Worm (Caenorhabditis elegans) whole organism, L3 larva: Measurements from ENCODE around the gene T06C12.9.
A peak's percentile ranks its signal among the peaks of the same experiment; 100 is the strongest.

Experiments used
- R02D3.7 ChIP-seq: fragments of 150-350 bp; optimal IDR thresholded peaks from 2 replicates; lab custom pipeline; 2014; ENCODE audit warnings: missing biosample characterization, missing genetic modification characterization
- ZK546.5 ChIP-seq: sonication (generic microtip); optimal IDR thresholded peaks from 2 replicates; lab custom pipeline; 2017; ENCODE audit warnings: missing biosample characterization, missing genetic modification characterization
- aly-2 ChIP-seq: fragments of 150-350 bp; optimal IDR thresholded peaks from 2 replicates; lab custom pipeline; 2014; ENCODE audit warnings: missing biosample characterization, missing genetic modification characterization
- ama-1 ChIP-seq: fragments of 150-350 bp; optimal IDR thresholded peaks from 2 replicates; lab custom pipeline; 2018
- ceh-16 ChIP-seq: sonication (generic microtip); optimal IDR thresholded peaks from 2 replicates; lab custom pipeline; 2017; ENCODE audit warnings: missing biosample characterization, missing genetic modification characterization
- ceh-28 ChIP-seq: fragments of 150-350 bp; optimal IDR thresholded peaks from 2 replicates; lab custom pipeline; 2014; ENCODE audit warnings: missing biosample characterization, missing genetic modification reagents, missing genetic modification characterization
- ceh-82 ChIP-seq: fragments of 150-350 bp; optimal IDR thresholded peaks from 2 replicates; lab custom pipeline; 2014; ENCODE audit warnings: missing biosample characterization, missing genetic modification characterization
- ceh-9 ChIP-seq: sonication (generic microtip); optimal IDR thresholded peaks from 2 replicates; lab custom pipeline; 2018; ENCODE audit warnings: missing biosample characterization, missing genetic modification characterization
- daf-12 ChIP-seq: fragments of 150-350 bp; optimal IDR thresholded peaks from 2 replicates; lab custom pipeline; 2014; ENCODE audit warnings: missing biosample characterization, missing genetic modification reagents, missing genetic modification characterization
- egl-27 ChIP-seq: sonication (generic microtip); optimal IDR thresholded peaks from 4 replicates; lab custom pipeline; 2017; ENCODE audit warnings: missing biosample characterization, missing genetic modification reagents, missing genetic modification characterization
- egl-5 ChIP-seq: fragments of 150-350 bp; optimal IDR thresholded peaks from 2 replicates; lab custom pipeline; 2017; ENCODE audit warnings: missing biosample characterization, missing genetic modification reagents, missing genetic modification characterization, inconsistent platforms
- elt-1 ChIP-seq: fragments of 150-350 bp; optimal IDR thresholded peaks from 2 replicates; lab custom pipeline; 2014; ENCODE audit warnings: missing biosample characterization, missing genetic modification characterization
- elt-2 ChIP-seq: sonication (generic microtip); optimal IDR thresholded peaks from 2 replicates; lab custom pipeline; 2016; ENCODE audit warnings: missing genetic modification reagents, mild to moderate bottlenecking, missing genetic modification characterization, missing compliant biosample characterization
- elt-3 ChIP-seq, 3 experiments: fragments of 150-350 bp in 1 of 3; sonication (generic microtip) in 2 of 3; optimal IDR thresholded peaks; 2 replicates in 2 of 3; 4 replicates in 1 of 3; lab custom pipeline; 2014 to 2017; ENCODE audit warnings: missing biosample characterization in 3 of 3, missing genetic modification characterization in 3 of 3
- eor-1 ChIP-seq, 2 experiments: fragments of 150-350 bp; optimal IDR thresholded peaks; 2 replicates each; lab custom pipeline; 2014 to 2018; ENCODE audit warnings: missing biosample characterization in 2 of 2, missing genetic modification characterization in 2 of 2
- fkh-10 ChIP-seq: sonication (generic microtip); optimal IDR thresholded peaks from 2 replicates; lab custom pipeline; 2017; ENCODE audit warnings: missing biosample characterization, missing genetic modification reagents, missing genetic modification characterization
- fkh-2 ChIP-seq: fragments of 150-350 bp; optimal IDR thresholded peaks from 2 replicates; lab custom pipeline; 2014; ENCODE audit warnings: missing biosample characterization, missing genetic modification reagents, missing genetic modification characterization
- fos-1 ChIP-seq: fragments of 150-350 bp; optimal IDR thresholded peaks from 2 replicates; lab custom pipeline; 2014; ENCODE audit warnings: missing biosample characterization, missing genetic modification characterization
- hmg-11 ChIP-seq: sonication (generic microtip); optimal IDR thresholded peaks from 2 replicates; lab custom pipeline; 2016; ENCODE audit warnings: missing genetic modification characterization, missing compliant biosample characterization
- jun-1 ChIP-seq: fragments of 150-350 bp; optimal IDR thresholded peaks from 2 replicates; lab custom pipeline; 2014; ENCODE audit warnings: missing biosample characterization, missing genetic modification reagents, missing genetic modification characterization
- lin-15B ChIP-seq: fragments of 150-350 bp; optimal IDR thresholded peaks from 2 replicates; lab custom pipeline; 2014; ENCODE audit warnings: missing biosample characterization, missing genetic modification characterization
- lin-39 ChIP-seq: fragments of 150-350 bp; optimal IDR thresholded peaks from 2 replicates; lab custom pipeline; 2018; ENCODE audit warnings: missing biosample characterization, missing genetic modification reagents, missing genetic modification characterization
- lsy-12 ChIP-seq: sonication (generic microtip); optimal IDR thresholded peaks from 2 replicates; lab custom pipeline; 2016; ENCODE audit warnings: mild to moderate bottlenecking, missing genetic modification characterization, missing compliant biosample characterization
- mdl-1 ChIP-seq: fragments of 150-350 bp; optimal IDR thresholded peaks from 2 replicates; lab custom pipeline; 2014; ENCODE audit warnings: missing biosample characterization, missing genetic modification characterization
- mml-1 ChIP-seq: fragments of 150-350 bp; sonication (generic microtip); optimal IDR thresholded peaks from 3 replicates; lab custom pipeline; 2014; ENCODE audit warnings: missing biosample characterization, missing genetic modification characterization
- nfya-1 ChIP-seq: sonication (generic microtip); optimal IDR thresholded peaks from 2 replicates; lab custom pipeline; 2017; ENCODE audit warnings: missing genetic modification characterization, mild to moderate bottlenecking, missing compliant biosample characterization, antibody characterized with exemption, moderate library complexity; ENCODE audit not compliant: insufficient read depth
- nhr-11 ChIP-seq: fragments of 150-350 bp; optimal IDR thresholded peaks from 2 replicates; lab custom pipeline; 2014; ENCODE audit warnings: missing biosample characterization, missing genetic modification characterization
- nhr-12 ChIP-seq: fragments of 150-350 bp; optimal IDR thresholded peaks from 2 replicates; lab custom pipeline; 2014; ENCODE audit warnings: missing biosample characterization, missing genetic modification characterization
- nhr-23 ChIP-seq: fragments of 150-350 bp; optimal IDR thresholded peaks from 2 replicates; lab custom pipeline; 2014; ENCODE audit warnings: missing biosample characterization, missing genetic modification reagents, missing genetic modification characterization
- nhr-237 ChIP-seq: fragments of 150-350 bp; optimal IDR thresholded peaks from 2 replicates; lab custom pipeline; 2014; ENCODE audit warnings: missing biosample characterization, missing genetic modification characterization
- nhr-25 ChIP-seq: sonication (generic microtip); optimal IDR thresholded peaks from 2 replicates; lab custom pipeline; 2017; ENCODE audit warnings: missing biosample characterization, missing genetic modification characterization
- nhr-28 ChIP-seq: fragments of 150-350 bp; optimal IDR thresholded peaks from 2 replicates; lab custom pipeline; 2014; ENCODE audit warnings: missing biosample characterization, missing genetic modification characterization
- nhr-43 ChIP-seq: sonication (generic microtip); optimal IDR thresholded peaks from 2 replicates; lab custom pipeline; 2016; ENCODE audit warnings: mild to moderate bottlenecking, missing genetic modification characterization, missing compliant biosample characterization; ENCODE audit not compliant: poor library complexity, severe bottlenecking
- nhr-67 ChIP-seq: fragments of 150-350 bp; optimal IDR thresholded peaks from 2 replicates; lab custom pipeline; 2014; ENCODE audit warnings: missing biosample characterization, missing genetic modification characterization
- nhr-76 ChIP-seq: fragments of 150-350 bp; sonication (generic microtip); optimal IDR thresholded peaks from 5 replicates; lab custom pipeline; 2014; ENCODE audit warnings: missing biosample characterization, missing genetic modification characterization
- nhr-77 ChIP-seq: fragments of 150-350 bp; optimal IDR thresholded peaks from 2 replicates; lab custom pipeline; 2014; ENCODE audit warnings: missing biosample characterization, missing genetic modification characterization
- pha-4 ChIP-seq: fragments of 150-350 bp; optimal IDR thresholded peaks from 2 replicates; lab custom pipeline; 2014; ENCODE audit warnings: missing biosample characterization, missing genetic modification reagents, missing genetic modification characterization
- pqm-1 ChIP-seq: fragments of 150-350 bp; optimal IDR thresholded peaks from 2 replicates; lab custom pipeline; 2017; ENCODE audit warnings: missing biosample characterization, missing genetic modification characterization, inconsistent platforms
- sea-2 ChIP-seq: fragments of 150-350 bp; sonication (generic microtip); optimal IDR thresholded peaks from 4 replicates; lab custom pipeline; 2014; ENCODE audit warnings: missing biosample characterization, missing genetic modification reagents, missing genetic modification characterization
- skn-1 ChIP-seq: fragments of 150-350 bp; optimal IDR thresholded peaks from 2 replicates; lab custom pipeline; 2014; ENCODE audit warnings: missing biosample characterization, missing genetic modification characterization
- snpc-4 ChIP-seq: fragments of 150-350 bp; optimal IDR thresholded peaks from 2 replicates; lab custom pipeline; 2014; ENCODE audit warnings: missing biosample characterization, missing genetic modification characterization
- tbx-2 ChIP-seq: sonication (generic microtip); optimal IDR thresholded peaks from 2 replicates; lab custom pipeline; 2016; ENCODE audit warnings: mild to moderate bottlenecking, missing genetic modification characterization, missing compliant biosample characterization
- unc-39 ChIP-seq: sonication (generic microtip); optimal IDR thresholded peaks from 4 replicates; lab custom pipeline; 2017; ENCODE audit warnings: missing biosample characterization, missing genetic modification characterization
- unc-62 ChIP-seq: fragments of 150-350 bp; sonication (generic microtip); optimal IDR thresholded peaks from 4 replicates; lab custom pipeline; 2014; ENCODE audit warnings: missing biosample characterization, missing genetic modification reagents, missing genetic modification characterization
- zag-1 ChIP-seq: fragments of 150-350 bp; optimal IDR thresholded peaks from 2 replicates; lab custom pipeline; 2014; ENCODE audit warnings: missing biosample characterization, missing genetic modification characterization
- ztf-11 ChIP-seq: fragments of 150-350 bp; optimal IDR thresholded peaks from 2 replicates; lab custom pipeline; 2014; ENCODE audit warnings: missing biosample characterization, missing genetic modification characterization
- ztf-4 ChIP-seq: fragments of 150-350 bp; optimal IDR thresholded peaks from 2 replicates; lab custom pipeline; 2014; ENCODE audit warnings: missing biosample characterization, missing genetic modification characterization

T06C12.9 gene

ce11 chrV:15879508-15879907 is 6.4 kb downstream of the T06C12.9 start, which contains the start of gene nhr-84:
Gene nhr-84 (minus strand): TSS chrV:15879608.
- TF ChIP-seq jun-1 (tag; lab: Kevin White, UChicago): no peak

- no peak for TF ChIP-seq nhr-76 (tag; lab: Kevin White, UChicago)
- no peak for TF ChIP-seq R02D3.7
- no peak for TF ChIP-seq lsy-12 (tag; lab: Kevin White, UChicago)
- TF ChIP-seq elt-2: peak; percentile 25
Observed at ce11 chrV:15876308-15876707, 9.6 kb downstream of the T06C12.9 start, which contains the start of gene nhr-102. Gene nhr-102 (minus strand): TSS chrV:15876408.

ce11 chrV:15873762-15874161 is 12.1 kb downstream of the T06C12.9 start:
- TF ChIP-seq nhr-28 (no peak), unc-62 (GFP tag; lab: Kevin White, UChicago) (no peak), mml-1 (tag; lab: Kevin White, UChicago) (no peak), fkh-2 (no peak), fkh-10 (no peak), elt-3 (tag; optimal IDR thresholded peaks at IDR 0.05; lab: Kevin White, UChicago) (peak in 1 of 3 experiments; percentile 67), mdl-1 (tag; lab: Kevin White, UChicago) (no peak), zag-1 (tag; lab: Kevin White, UChicago) (no peak), nhr-23 (tag; lab: Kevin White, UChicago) (no peak), ceh-16 (tag; lab: Kevin White, UChicago) (peak; percentile 13), ceh-28 (tag; lab: Kevin White, UChicago) (no peak), nhr-237 (tag; lab: Kevin White, UChicago) (no peak), jun-1 (tag; lab: Kevin White, UChicago) (peak; percentile 52), snpc-4 (tag; lab: Kevin White, UChicago) (peak; percentile 35), pha-4 (tag; lab: Kevin White, UChicago) (no peak), nhr-11 (tag; lab: Kevin White, UChicago) (peak; percentile 18), ceh-82 (tag; lab: Kevin White, UChicago) (peak; percentile 66), R02D3.7 (peak; percentile 36), nhr-25 (tag; lab: Kevin White, UChicago) (no peak), eor-1 (tag; optimal IDR thresholded peaks at IDR 0.05; lab: Kevin White, UChicago) (no peak), egl-27 (tag; lab: Kevin White, UChicago) (no peak), ceh-9 (tag; lab: Kevin White, UChicago) (no peak), unc-39 (tag; lab: Kevin White, UChicago) (no peak), tbx-2 (tag; lab: Kevin White, UChicago) (no peak), nhr-67 (tag; lab: Kevin White, UChicago) (no peak), elt-1 (tag; lab: Kevin White, UChicago) (no peak), egl-5 (tag; lab: Kevin White, UChicago) (no peak), ama-1 (lab: Kevin White, UChicago) (peak; percentile 34), nhr-76 (tag; lab: Kevin White, UChicago) (no peak), aly-2 (tag; lab: Kevin White, UChicago) (no peak), ztf-4 (peak; percentile 36), pqm-1 (tag; lab: Kevin White, UChicago) (peak; percentile 53), skn-1 (peak; percentile 74), fos-1 (tag; lab: Kevin White, UChicago) (no peak), ZK546.5 (tag; lab: Kevin White, UChicago) (no peak), lin-39 (tag; lab: Kevin White, UChicago) (peak; percentile 86), hmg-11 (tag; lab: Kevin White, UChicago) (no peak), nhr-43 (tag; lab: Kevin White, UChicago) (peak; percentile 87), sea-2 (GFP tag; lab: Kevin White, UChicago) (no peak), lsy-12 (tag; lab: Kevin White, UChicago) (peak; percentile 66), daf-12 (tag; lab: Kevin White, UChicago) (no peak), elt-2 (peak; percentile 69), nfya-1 (tag; lab: Kevin White, UChicago) (peak; percentile 69), lin-15B (tag; lab: Kevin White, UChicago) (peak; percentile 36), nhr-12 (tag; lab: Kevin White, UChicago) (no peak), ztf-11 (tag; lab: Kevin White, UChicago) (no peak), nhr-77 (tag; lab: Kevin White, UChicago) (peak; percentile 45)
- TF ChIP-seq, all 47 proteins: peak for 18
